Comparison of ENCODE assay signal across 3 fruit fly cellular contexts in genomic region chr3R:17066828-17067430, dm6.
TF ChIP-seq lines count a peak whose summit lies in the region.

No protein-coding gene starts in this region.

- no peak for TF ChIP-seq CTCF in whole organism, embryonic (GFP tag; optimal IDR thresholded peaks at IDR 0.05; lab: Kevin White, UChicago)

TF ChIP-seq in whole organism, embryonic, 481 proteins besides CTCF, POLR2A, EP300 and RAD21 (continues in another document):
- TF ChIP-seq CG10431 (GFP tag; optimal IDR thresholded peaks at IDR 0.05; lab: Kevin White, UChicago), result no peak
- no peak for TF ChIP-seq knrl (GFP tag; IDR thresholded peaks at IDR 0.05; lab: Robert Waterston, UW; ENCODE audit: partially characterized antibody)
- no peak for TF ChIP-seq bsh (GFP tag; optimal IDR thresholded peaks at IDR 0.05; lab: Kevin White, UChicago)
- TF ChIP-seq CG18262 (tag; optimal IDR thresholded peaks at IDR 0.05; lab: Kevin White, UChicago), result no peak
- no peak for TF ChIP-seq gem (tag; optimal IDR thresholded peaks at IDR 0.05; lab: Kevin White, UChicago)
- no peak for TF ChIP-seq odd (GFP tag; optimal IDR thresholded peaks at IDR 0.05; lab: Kevin White, UChicago)
- peak; percentile 46 for TF ChIP-seq CG10543 (GFP tag; optimal IDR thresholded peaks at IDR 0.05; lab: Kevin White, UChicago)
- TF ChIP-seq nmo (GFP tag; optimal IDR thresholded peaks at IDR 0.05; lab: Kevin White, UChicago), result no peak
- peak; percentile 73; the same call in 2 of the 3 replicates for TF ChIP-seq sr (GFP tag; IDR thresholded peaks at IDR 0.05; lab: Robert Waterston, UW)
- TF ChIP-seq pros (GFP tag; optimal IDR thresholded peaks at IDR 0.05; lab: Kevin White, UChicago), result no peak
- no peak for TF ChIP-seq fu2 (GFP tag; optimal IDR thresholded peaks at IDR 0.05; lab: Kevin White, UChicago)
- no peak for TF ChIP-seq Mes4 (GFP tag; optimal IDR thresholded peaks at IDR 0.05; lab: Kevin White, UChicago)
- peak; percentile 15; the same call in 1 of the 2 replicates for TF ChIP-seq bbx (GFP tag; IDR thresholded peaks at IDR 0.05; lab: Robert Waterston, UW; ENCODE audit: partially characterized antibody)
- TF ChIP-seq CG17328 (GFP tag; IDR thresholded peaks at IDR 0.05; lab: Robert Waterston, UW), result no peak
- TF ChIP-seq Taf1 (GFP tag; IDR thresholded peaks at IDR 0.05; lab: Robert Waterston, UW), result no peak
- TF ChIP-seq CG3838 (GFP tag; optimal IDR thresholded peaks at IDR 0.05; lab: Kevin White, UChicago), result no peak
- no peak for TF ChIP-seq sisA (GFP tag; IDR thresholded peaks at IDR 0.05; lab: Robert Waterston, UW)
- TF ChIP-seq CG10959 (GFP tag; IDR thresholded peaks at IDR 0.05; lab: Robert Waterston, UW), result no peak
- no peak for TF ChIP-seq Dad (GFP tag; optimal IDR thresholded peaks at IDR 0.05; lab: Kevin White, UChicago)
- no peak for TF ChIP-seq CG11560 (tag; IDR thresholded peaks at IDR 0.05; lab: Robert Waterston, UW)
- TF ChIP-seq chif (GFP tag; optimal IDR thresholded peaks at IDR 0.05; lab: Kevin White, UChicago), result no peak
- peak; percentile 37; the same call in 1 of the 3 replicates for TF ChIP-seq z (GFP tag; IDR thresholded peaks at IDR 0.05; lab: Robert Waterston, UW)
- TF ChIP-seq CG16815 (GFP tag; optimal IDR thresholded peaks at IDR 0.05; lab: Kevin White, UChicago), result no peak
- no peak for TF ChIP-seq sna (GFP tag; IDR thresholded peaks at IDR 0.05; lab: Robert Waterston, UW; ENCODE audit: partially characterized antibody)
- TF ChIP-seq CG31224 (GFP tag; IDR thresholded peaks at IDR 0.05; lab: Robert Waterston, UW), result 0 out of 2 replicates have a peak, but pooled peaks have one; percentile 4
- peak; percentile 81; the same call in 1 of the 2 replicates for TF ChIP-seq CG7372 (GFP tag; IDR thresholded peaks at IDR 0.05; lab: Robert Waterston, UW)
- TF ChIP-seq ken (GFP tag; IDR thresholded peaks at IDR 0.05; lab: Robert Waterston, UW), result no peak
- TF ChIP-seq pan (optimal IDR thresholded peaks at IDR 0.05; lab: Kevin White, UChicago), result no peak
- TF ChIP-seq pan (GFP tag; optimal IDR thresholded peaks at IDR 0.05 in 1 of 2, IDR thresholded peaks at IDR 0.05 in 1 of 2), result no peak
- no peak for TF ChIP-seq CG15479 (GFP tag; optimal IDR thresholded peaks at IDR 0.05; lab: Kevin White, UChicago)

TF ChIP-seq in whole organism, prepupa, 60 proteins besides CTCF, POLR2A, EP300 and RAD21:
- peak; percentile 11 for TF ChIP-seq Eip93F (GFP tag; optimal IDR thresholded peaks at IDR 0.05; lab: Kevin White, UChicago)
- TF ChIP-seq CG8319 (GFP tag; optimal IDR thresholded peaks at IDR 0.05; lab: Kevin White, UChicago), result no peak
- TF ChIP-seq CG6792 (GFP tag; optimal IDR thresholded peaks at IDR 0.05; lab: Kevin White, UChicago), result no peak
- 0 out of 3 replicates have a peak, but pooled peaks have one; percentile 10 for TF ChIP-seq eg (GFP tag; IDR thresholded peaks at IDR 0.05; lab: Robert Waterston, UW)
- peak; percentile 50 for TF ChIP-seq svp (GFP tag; lab: Kevin White, UChicago)

TF ChIP-seq in whole organism, pupa, 21 proteins besides CTCF, POLR2A, EP300 and RAD21:
- no peak for TF ChIP-seq CG13204 (GFP tag; optimal IDR thresholded peaks at IDR 0.05; lab: Kevin White, UChicago)
- 0 out of 3 replicates have a peak, but pooled peaks have one; percentile 16 for TF ChIP-seq CG4496 (GFP tag; IDR thresholded peaks at IDR 0.05; lab: Robert Waterston, UW)
- no peak for TF ChIP-seq CG17806 (tag; optimal IDR thresholded peaks at IDR 0.05; lab: Kevin White, UChicago)
- TF ChIP-seq Ets98B (GFP tag; IDR thresholded peaks at IDR 0.05; lab: Robert Waterston, UW), result no peak
- peak; percentile 28; the same call in 1 of the 2 replicates for TF ChIP-seq CG32121 (GFP tag; IDR thresholded peaks at IDR 0.05; lab: Robert Waterston, UW)
- TF ChIP-seq EcR (GFP tag; optimal IDR thresholded peaks at IDR 0.05; lab: Kevin White, UChicago), result peak; percentile 43
- TF ChIP-seq D1 (tag; optimal IDR thresholded peaks at IDR 0.05; lab: Kevin White, UChicago), result no peak
TF ChIP-seq in whole organism, pupa: peak in this region for 3.
